Worm (Caenorhabditis elegans) whole organism, L2 larva: Measurements from ENCODE around the gene F58D12.3.

Source experiments
- F13H6.1 ChIP-seq: sonication (generic microtip); optimal IDR thresholded peaks from 2 replicates; lab custom pipeline; 2016; ENCODE audit warnings: missing genetic modification characterization, missing compliant biosample characterization
- Y55F3AM.14 ChIP-seq: fragments of 200-800 bp; sonication (Bioruptor generic); optimal IDR thresholded peaks from 2 replicates; lab custom pipeline; 2018; ENCODE audit warnings: mild to moderate bottlenecking, missing genetic modification characterization, missing compliant biosample characterization
- ZK546.5 ChIP-seq: sonication (generic microtip); optimal IDR thresholded peaks from 2 replicates; lab custom pipeline; 2017; ENCODE audit warnings: missing biosample characterization, missing genetic modification characterization
- alr-1 ChIP-seq: fragments of 150-350 bp; optimal IDR thresholded peaks from 2 replicates; lab custom pipeline; 2014; ENCODE audit warnings: missing biosample characterization, missing genetic modification characterization
- aly-2 ChIP-seq: fragments of 150-350 bp; optimal IDR thresholded peaks from 2 replicates; lab custom pipeline; 2014; ENCODE audit warnings: missing biosample characterization, missing genetic modification characterization
- ama-1 ChIP-seq: fragments of 150-350 bp; optimal IDR thresholded peaks from 2 replicates; lab custom pipeline; 2018; ENCODE audit warnings: inconsistent platforms
- blmp-1 ChIP-seq: sonication (generic microtip); optimal IDR thresholded peaks from 2 replicates; lab custom pipeline; 2017; ENCODE audit warnings: missing genetic modification characterization, mild to moderate bottlenecking, missing compliant biosample characterization, antibody characterized with exemption, moderate library complexity; ENCODE audit not compliant: insufficient read depth
- crh-2 ChIP-seq: sonication (generic microtip); optimal IDR thresholded peaks from 2 replicates; lab custom pipeline; 2017; ENCODE audit warnings: missing biosample characterization, missing genetic modification characterization
- dmd-4 ChIP-seq: sonication (generic microtip); optimal IDR thresholded peaks from 2 replicates; lab custom pipeline; 2017; ENCODE audit warnings: missing biosample characterization, missing genetic modification characterization
- egl-27 ChIP-seq: sonication (generic microtip); optimal IDR thresholded peaks from 3 replicates; lab custom pipeline; 2017; ENCODE audit warnings: missing biosample characterization, missing genetic modification reagents, missing genetic modification characterization
- elt-1 ChIP-seq: fragments of 150-350 bp; optimal IDR thresholded peaks from 2 replicates; lab custom pipeline; 2014; ENCODE audit warnings: missing biosample characterization, missing genetic modification characterization
- elt-3 ChIP-seq: sonication (generic microtip); optimal IDR thresholded peaks from 2 replicates; lab custom pipeline; 2017; ENCODE audit warnings: missing biosample characterization, missing genetic modification characterization
- fos-1 ChIP-seq: fragments of 150-350 bp; optimal IDR thresholded peaks from 2 replicates; lab custom pipeline; 2014; ENCODE audit warnings: missing biosample characterization, missing genetic modification characterization
- gmeb-1 ChIP-seq: fragments of 150-350 bp; optimal IDR thresholded peaks from 2 replicates; lab custom pipeline; 2014; ENCODE audit warnings: missing biosample characterization, missing genetic modification characterization
- lin-13 ChIP-seq: fragments of 150-350 bp; optimal IDR thresholded peaks from 2 replicates; lab custom pipeline; 2014; ENCODE audit warnings: missing biosample characterization, missing genetic modification reagents, missing genetic modification characterization
- lin-39 ChIP-seq: fragments of 150-350 bp; optimal IDR thresholded peaks from 2 replicates; lab custom pipeline; 2014; ENCODE audit warnings: missing biosample characterization, missing genetic modification reagents, missing genetic modification characterization
- lsy-2 ChIP-seq, 2 experiments: fragments of 150-350 bp in 1 of 2; sonication (generic microtip) in 1 of 2; optimal IDR thresholded peaks; 2 replicates each; lab custom pipeline; 2014 to 2017; ENCODE audit warnings: missing biosample characterization in 2 of 2, missing genetic modification characterization in 2 of 2
- mab-5 ChIP-seq: fragments of 150-350 bp; optimal IDR thresholded peaks from 2 replicates; lab custom pipeline; 2014; ENCODE audit warnings: missing biosample characterization, missing genetic modification characterization
- mdl-1 ChIP-seq, 2 experiments: fragments of 150-350 bp in 1 of 2; sonication (generic microtip) in 1 of 2; optimal IDR thresholded peaks; 2 replicates each; lab custom pipeline; 2017; ENCODE audit warnings: missing biosample characterization in 2 of 2, missing genetic modification characterization in 2 of 2
- nhr-10 ChIP-seq: sonication (generic microtip); optimal IDR thresholded peaks from 2 replicates; lab custom pipeline; 2017; ENCODE audit warnings: missing biosample characterization, missing genetic modification characterization
- nhr-11 ChIP-seq: fragments of 150-350 bp; optimal IDR thresholded peaks from 2 replicates; lab custom pipeline; 2014; ENCODE audit warnings: missing biosample characterization, missing genetic modification characterization
- nhr-12 ChIP-seq: fragments of 150-350 bp; optimal IDR thresholded peaks from 2 replicates; lab custom pipeline; 2014; ENCODE audit warnings: missing biosample characterization, missing genetic modification characterization
- nhr-23 ChIP-seq: fragments of 150-350 bp; optimal IDR thresholded peaks from 2 replicates; lab custom pipeline; 2014; ENCODE audit warnings: missing biosample characterization, missing genetic modification reagents, missing genetic modification characterization
- nhr-237 ChIP-seq: fragments of 150-350 bp; optimal IDR thresholded peaks from 2 replicates; lab custom pipeline; 2014; ENCODE audit warnings: missing biosample characterization, missing genetic modification characterization
- nhr-6 ChIP-seq: fragments of 150-350 bp; optimal IDR thresholded peaks from 2 replicates; lab custom pipeline; 2014; ENCODE audit warnings: missing biosample characterization, missing genetic modification characterization
- peb-1 ChIP-seq: fragments of 150-350 bp; optimal IDR thresholded peaks from 2 replicates; lab custom pipeline; 2014; ENCODE audit warnings: missing biosample characterization, missing genetic modification characterization
- sem-4 ChIP-seq: fragments of 150-350 bp; optimal IDR thresholded peaks from 2 replicates; lab custom pipeline; 2014; ENCODE audit warnings: missing biosample characterization, missing genetic modification reagents, missing genetic modification characterization
- sma-9 ChIP-seq, 2 experiments: fragments of 150-350 bp in 1 of 2; sonication (generic microtip) in 1 of 2; optimal IDR thresholded peaks; 2 replicates each; lab custom pipeline; 2014 to 2016; ENCODE audit warnings: missing genetic modification characterization in 2 of 2, mild to moderate bottlenecking in 1 of 2, missing biosample characterization in 1 of 2, missing compliant biosample characterization in 1 of 2, missing genetic modification reagents in 1 of 2, moderate library complexity in 1 of 2
- snpc-4 ChIP-seq: fragments of 150-350 bp; optimal IDR thresholded peaks from 2 replicates; lab custom pipeline; 2014; ENCODE audit warnings: missing biosample characterization, missing genetic modification characterization
- unc-39 ChIP-seq: fragments of 150-350 bp; optimal IDR thresholded peaks from 2 replicates; lab custom pipeline; 2014; ENCODE audit warnings: missing biosample characterization, missing genetic modification characterization
- unc-55 ChIP-seq: fragments of 150-350 bp; sonication (generic microtip); optimal IDR thresholded peaks from 3 replicates; lab custom pipeline; 2014; ENCODE audit warnings: missing biosample characterization, missing genetic modification reagents, missing genetic modification characterization
- unc-62 ChIP-seq: fragments of 150-350 bp; optimal IDR thresholded peaks from 2 replicates; lab custom pipeline; 2014; ENCODE audit warnings: missing biosample characterization, missing genetic modification reagents, missing genetic modification characterization
- ztf-1 ChIP-seq: fragments of 200-800 bp; sonication (Bioruptor generic); conservative IDR thresholded peaks from 2 replicates; pipeline ENCODE4 v1.3.6; 2022; ENCODE audit warnings: missing genetic modification characterization, missing compliant biosample characterization
- ztf-11 ChIP-seq: sonication (generic microtip); optimal IDR thresholded peaks from 2 replicates; lab custom pipeline; 2017; ENCODE audit warnings: missing biosample characterization, missing genetic modification characterization
- ztf-4 ChIP-seq: fragments of 150-350 bp; optimal IDR thresholded peaks from 2 replicates; lab custom pipeline; 2014; ENCODE audit warnings: missing biosample characterization, missing genetic modification characterization

The F58D12.3 gene

ce11 chrV:14064422-14064821 is 6.8 kb downstream of the F58D12.3 start, which contains the start of gene D1086.21:
Gene D1086.21, plus strand, starts transcription at chrV:14064722.
- TF ChIP-seq unc-39 (no peak), lsy-2 (tag; optimal IDR thresholded peaks at IDR 0.05; lab: Kevin White, UChicago) (no peak), elt-1 (no peak), nhr-10 (no peak), dmd-4 (no peak), lin-39 (tag; lab: Kevin White, UChicago) (no peak), ZK546.5 (tag; lab: Kevin White, UChicago) (no peak), sma-9 (GFP tag; optimal IDR thresholded peaks at IDR 0.05; lab: Kevin White, UChicago) (no peak), sma-9 (tag; optimal IDR thresholded peaks at IDR 0.05; lab: Kevin White, UChicago) (no peak), sem-4 (tag; lab: Kevin White, UChicago) (no peak), lin-13 (GFP tag; lab: Kevin White, UChicago) (no peak), nhr-11 (tag; lab: Kevin White, UChicago) (no peak), elt-3 (no peak), unc-55 (GFP tag; lab: Kevin White, UChicago) (no peak), nhr-237 (tag; lab: Kevin White, UChicago) (no peak)
- TF ChIP-seq, all 48 proteins: peak for 0

ce11 chrV:14067816-14068296 is 10.2 kb downstream of the F58D12.3 start, which contains the start of gene D1086.17:
Gene D1086.17, plus strand, starts transcription at chrV:14067866.
- no peak for TF ChIP-seq elt-1
- TF ChIP-seq ztf-1 (GFP tag; lab: Robert Waterston, UW): no peak
- no peak for TF ChIP-seq lin-13 (GFP tag; lab: Kevin White, UChicago)
- TF ChIP-seq crh-2 (tag; lab: Kevin White, UChicago): no peak
- no peak for TF ChIP-seq dmd-4
- TF ChIP-seq, all 48 proteins: peak for 0

DNA sequence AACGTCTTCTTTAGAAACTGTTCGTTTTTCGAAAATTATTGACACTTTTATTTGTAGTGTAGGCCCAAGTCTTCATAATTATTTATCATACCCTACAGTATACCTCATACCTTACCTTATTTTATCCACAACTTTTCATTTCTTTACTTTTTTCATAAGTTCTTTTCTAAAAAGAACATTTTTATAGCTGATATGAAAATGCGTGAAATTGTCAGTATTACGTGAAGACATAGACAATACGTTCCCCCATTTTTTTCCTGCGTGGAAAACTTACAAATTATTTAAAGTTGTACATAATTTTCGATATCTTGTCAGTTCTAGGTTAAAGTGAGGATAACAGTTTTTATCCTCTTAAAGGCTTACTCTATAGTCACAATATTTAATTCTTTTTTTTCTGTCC is 12.3 kb downstream of the F58D12.3 start:
- TF ChIP-seq mab-5 (tag; lab: Kevin White, UChicago) (no peak), nhr-6 (tag; lab: Kevin White, UChicago) (no peak)

DNA sequence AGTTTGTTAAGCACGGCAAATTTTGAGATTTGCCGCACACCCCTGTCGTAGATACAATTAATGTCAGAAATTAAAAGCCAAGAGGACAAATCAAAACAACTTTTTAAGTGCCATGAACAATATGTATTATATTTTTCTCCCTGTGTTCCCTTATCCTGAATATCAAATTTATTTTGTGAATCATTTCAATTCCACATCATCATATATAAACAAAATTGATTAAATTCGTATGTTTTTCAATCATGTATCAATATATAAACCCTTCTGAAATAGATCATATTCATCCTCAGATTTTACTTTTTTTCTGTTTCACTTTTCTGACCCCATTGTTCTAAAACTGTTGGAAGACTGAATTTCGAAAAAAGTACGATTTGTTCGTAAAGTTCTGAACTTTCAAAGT is 16.5 kb downstream of the F58D12.3 start, which contains the start of gene D1086.11:
D1086.11 (plus strand) TSS at position 301 of the 400 bp plus-strand sequence.
- TF ChIP-seq ztf-1 (GFP tag; lab: Robert Waterston, UW) (no peak), unc-62 (GFP tag; lab: Kevin White, UChicago) (no peak), nhr-23 (tag; lab: Kevin White, UChicago) (no peak), egl-27 (tag; lab: Kevin White, UChicago) (no peak), nhr-12 (tag; lab: Kevin White, UChicago) (no peak), aly-2 (tag; lab: Kevin White, UChicago) (no peak), nhr-237 (tag; lab: Kevin White, UChicago) (no peak), dmd-4 (no peak), ztf-11 (tag; lab: Kevin White, UChicago) (no peak), lin-13 (GFP tag; lab: Kevin White, UChicago) (no peak), mdl-1 (tag; optimal IDR thresholded peaks at IDR 0.05; lab: Kevin White, UChicago) (no peak), ztf-4 (tag; lab: Kevin White, UChicago) (no peak), snpc-4 (tag; lab: Kevin White, UChicago) (no peak), nhr-6 (tag; lab: Kevin White, UChicago) (no peak), blmp-1 (tag; lab: Kevin White, UChicago) (no peak), mab-5 (tag; lab: Kevin White, UChicago) (no peak), alr-1 (tag; lab: Kevin White, UChicago) (no peak), lsy-2 (tag; optimal IDR thresholded peaks at IDR 0.05; lab: Kevin White, UChicago) (no peak), F13H6.1 (tag; lab: Kevin White, UChicago) (no peak), elt-1 (no peak)
- TF ChIP-seq, all 48 proteins: peak for 0

- TF ChIP-seq sma-9 (GFP tag; optimal IDR thresholded peaks at IDR 0.05; lab: Kevin White, UChicago) (no peak), sma-9 (tag; optimal IDR thresholded peaks at IDR 0.05; lab: Kevin White, UChicago) (no peak), lin-39 (tag; lab: Kevin White, UChicago) (no peak), mdl-1 (tag; optimal IDR thresholded peaks at IDR 0.05; lab: Kevin White, UChicago) (no peak), lsy-2 (tag; optimal IDR thresholded peaks at IDR 0.05; lab: Kevin White, UChicago) (no peak), nhr-23 (tag; lab: Kevin White, UChicago) (no peak), nhr-10 (no peak), Y55F3AM.14 (no peak), ZK546.5 (tag; lab: Kevin White, UChicago) (no peak), gmeb-1 (tag; lab: Kevin White, UChicago) (no peak), mab-5 (tag; lab: Kevin White, UChicago) (no peak), elt-1 (no peak), ztf-11 (tag; lab: Kevin White, UChicago) (no peak), ama-1 (lab: Kevin White, UChicago) (no peak), peb-1 (tag; lab: Kevin White, UChicago) (no peak), fos-1 (tag; lab: Kevin White, UChicago) (no peak)
Measured at ce11 chrV:14079501-14079900, 21.9 kb downstream of the F58D12.3 start, which contains the start of gene D1086.6. Gene D1086.6, plus strand, starts transcription at chrV:14079801.
